Fruit fly (Drosophila melanogaster) whole organism, embryonic: ENCODE data around the gene foxo.

Experiments
- CG10209 ChIP-seq: fragments of 200-800 bp; sonication (Bioruptor generic); optimal IDR thresholded peaks from 3 replicates; lab custom pipeline; 2017; ENCODE audit warnings: missing biosample characterization, mild to moderate bottlenecking, missing genetic modification characterization, missing genetic modification reagents
- CG11504 ChIP-seq: fragments of 200-800 bp; sonication (Bioruptor generic); optimal IDR thresholded peaks from 3 replicates; lab custom pipeline; 2019; ENCODE audit warnings: missing biosample characterization, mild to moderate bottlenecking, missing genetic modification characterization, moderate library complexity
- CG13775 ChIP-seq: fragments of 200-800 bp; sonication (Bioruptor generic); optimal IDR thresholded peaks from 3 replicates; lab custom pipeline; 2017; ENCODE audit warnings: missing biosample characterization, mild to moderate bottlenecking, missing genetic modification characterization
- CG15011 ChIP-seq: fragments of 200-800 bp; sonication (Bioruptor generic); optimal IDR thresholded peaks from 3 replicates; lab custom pipeline; 2018; ENCODE audit warnings: missing biosample characterization, mild to moderate bottlenecking, missing genetic modification characterization
- CG15073 ChIP-seq: fragments of 200-800 bp; sonication (Bioruptor generic); optimal IDR thresholded peaks from 2 replicates; lab custom pipeline; 2016; ENCODE audit warnings: missing biosample characterization, missing genetic modification characterization
- CG1603 ChIP-seq: fragments of 200-800 bp; sonication (Bioruptor generic); optimal IDR thresholded peaks from 2 replicates; lab custom pipeline; 2019; ENCODE audit warnings: missing biosample characterization, mild to moderate bottlenecking, missing genetic modification characterization, moderate library complexity
- CG18476 ChIP-seq: fragments of 200-800 bp; sonication (Bioruptor generic); optimal IDR thresholded peaks from 2 replicates; lab custom pipeline; 2016; ENCODE audit warnings: missing biosample characterization, mild to moderate bottlenecking, missing genetic modification characterization
- CG3838 ChIP-seq: fragments of 200-800 bp; sonication (Bioruptor generic); optimal IDR thresholded peaks from 3 replicates; lab custom pipeline; 2016; ENCODE audit warnings: missing biosample characterization, missing genetic modification characterization
- CG6791 ChIP-seq: fragments of 200-800 bp; sonication (Bioruptor generic); IDR thresholded peaks from 3 replicates; pipeline ENCODE4 v1.3.6; 2022; ENCODE audit warnings: missing biosample characterization, missing genetic modification characterization; ENCODE audit not compliant: partially characterized antibody
- E2f2 ChIP-seq: fragments of 200-800 bp; sonication (Bioruptor generic); IDR thresholded peaks from 2 replicates; pipeline ENCODE4 v1.3.6; 2022; ENCODE audit warnings: missing biosample characterization, missing genetic modification characterization
- NC2α ChIP-seq: fragments of 200-800 bp; sonication (Bioruptor generic); optimal IDR thresholded peaks from 2 replicates; lab custom pipeline; 2016; ENCODE audit warnings: missing biosample characterization, missing genetic modification characterization
- Ssrp ChIP-seq: fragments of 200-800 bp; sonication (Bioruptor generic); optimal IDR thresholded peaks from 2 replicates; lab custom pipeline; 2018; ENCODE audit warnings: missing biosample characterization, mild to moderate bottlenecking, missing genetic modification characterization, moderate library complexity
- bigmax ChIP-seq: fragments of 200-800 bp; sonication (Bioruptor generic); optimal IDR thresholded peaks from 2 replicates; lab custom pipeline; 2018; ENCODE audit warnings: missing biosample characterization, mild to moderate bottlenecking, missing genetic modification characterization

dm6 chr3R:14070096-14070495 lies 13.4 kb downstream of the foxo start:
- TF ChIP-seq NC2α (GFP tag; lab: Kevin White, UChicago), result no peak
- no peak for TF ChIP-seq CG13775 (GFP tag; lab: Kevin White, UChicago)
- no peak for TF ChIP-seq bigmax
- TF ChIP-seq E2f2, result no peak
- TF ChIP-seq CG10209 (GFP tag; lab: Kevin White, UChicago), result no peak
- no peak for TF ChIP-seq CG11504
- TF ChIP-seq CG18476 (GFP tag; lab: Kevin White, UChicago), result no peak
- TF ChIP-seq CG1603 (tag; lab: Kevin White, UChicago), result no peak
- TF ChIP-seq CG6791 (GFP tag; lab: Robert Waterston, UW), result no peak
- TF ChIP-seq CG3838 (GFP tag; lab: Kevin White, UChicago), result no peak
- no peak for TF ChIP-seq CG15011 (GFP tag; lab: Kevin White, UChicago)
- no peak for TF ChIP-seq Ssrp (tag; lab: Kevin White, UChicago)
- no peak for TF ChIP-seq CG15073 (GFP tag; lab: Kevin White, UChicago)
